Worm (Caenorhabditis elegans): ENCODE data around the gene twk-4.

twk-4 gene

ce11 chrII:9211684-9212083, 17.6 kb upstream of the twk-4 start:
- no peak for TF ChIP-seq ceh-20 (GFP tag; IDR thresholded peaks at IDR 0.05)
- peak; percentile 76 for TF ChIP-seq lin-38 (GFP tag; IDR thresholded peaks at IDR 0.05)
- 0 out of 2 replicates have a peak, but pooled peaks have one; percentile 64 for TF ChIP-seq nhr-42 (GFP tag; IDR thresholded peaks at IDR 0.05)
- no peak for TF ChIP-seq lin-39 (tag; optimal IDR thresholded peaks at IDR 0.05)
- TF ChIP-seq madf-9 (GFP tag; conservative IDR thresholded peaks at IDR 0.05) = 0 out of 2 replicates have a peak, but pooled peaks have one; percentile 32
- no peak for TF ChIP-seq zfp-2 (tag; optimal IDR thresholded peaks at IDR 0.05)
- no peak for TF ChIP-seq mxl-2 (GFP tag; conservative IDR thresholded peaks at IDR 0.05)
- peak; percentile 23 for TF ChIP-seq rbr-2 (tag; optimal IDR thresholded peaks at IDR 0.05)
- TF ChIP-seq ztf-7 (tag; optimal IDR thresholded peaks at IDR 0.05) = no peak
- peak; percentile 78 for TF ChIP-seq duxl-1 (tag; optimal IDR thresholded peaks at IDR 0.05; ENCODE audit: poor library complexity)
- 0 out of 4 replicates have a peak, but pooled peaks of 1 of the 2 experiments have one; percentile 37 for TF ChIP-seq madf-5 (GFP tag; IDR thresholded peaks at IDR 0.05)
- no peak for TF ChIP-seq F37D6.2 (tag; optimal IDR thresholded peaks at IDR 0.05)
- TF ChIP-seq tra-1 (GFP tag; IDR thresholded peaks at IDR 0.05) = peak; percentile 59; the same call in 1 of the 2 replicates
- TF ChIP-seq hmg-1.1 (GFP tag; IDR thresholded peaks at IDR 0.05) = no peak
- peak; percentile 8 for TF ChIP-seq unc-130 (GFP tag; optimal IDR thresholded peaks at IDR 0.05)
- no peak for TF ChIP-seq pqm-1 (tag; optimal IDR thresholded peaks at IDR 0.05)
- TF ChIP-seq mdt-29 (GFP tag; IDR thresholded peaks at IDR 0.05) = peak; percentile 43; the same call in 1 of the 2 replicates
- TF ChIP-seq tag-97 (GFP tag; IDR thresholded peaks at IDR 0.05) = no peak
- no peak for TF ChIP-seq ZK337.2 (GFP tag; IDR thresholded peaks at IDR 0.05)
- no peak for TF ChIP-seq set-16 (GFP tag; IDR thresholded peaks at IDR 0.05)
- TF ChIP-seq F44E2.7 (GFP tag; IDR thresholded peaks at IDR 0.05) = no peak
- no peak for TF ChIP-seq daf-12 (tag; optimal IDR thresholded peaks at IDR 0.05)
- TF ChIP-seq ceh-82 (tag; optimal IDR thresholded peaks at IDR 0.05) = no peak
- no peak for TF ChIP-seq R02D3.7 (tag; optimal IDR thresholded peaks at IDR 0.05)
- peak; percentile 69; the same call in 1 of the 2 replicates for TF ChIP-seq arid-1 (GFP tag; conservative IDR thresholded peaks at IDR 0.05)
- no peak for TF ChIP-seq nhr-25 (tag; optimal IDR thresholded peaks at IDR 0.05; ENCODE audit: borderline replicate concordance, insufficient read depth)
- peak; percentile 65; the same call in 1 of the 2 replicates for TF ChIP-seq vab-7 (GFP tag; IDR thresholded peaks at IDR 0.05)
- TF ChIP-seq cey-2 (tag; optimal IDR thresholded peaks at IDR 0.05; ENCODE audit: borderline replicate concordance, insufficient read depth) = no peak
- peak in 1 of 2 experiments; percentile 68 for TF ChIP-seq lsy-2 (tag; optimal IDR thresholded peaks at IDR 0.05)
- TF ChIP-seq F10B5.3 (tag; optimal IDR thresholded peaks at IDR 0.05) = no peak
- TF ChIP-seq php-3 (GFP tag; IDR thresholded peaks at IDR 0.05) = no peak
- TF ChIP-seq Y48G9A.11 (GFP tag; IDR thresholded peaks at IDR 0.05) = peak; percentile 80
- no peak for TF ChIP-seq nhr-11 (tag; optimal IDR thresholded peaks at IDR 0.05)
- no peak for TF ChIP-seq Y105C5A.15 (GFP tag; IDR thresholded peaks at IDR 0.05)
- TF ChIP-seq zfp-3 (GFP tag; conservative IDR thresholded peaks at IDR 0.05) = no peak
- peak; percentile 67 for TF ChIP-seq hlh-11 (tag; optimal IDR thresholded peaks at IDR 0.05)
- TF ChIP-seq zag-1 (tag; optimal IDR thresholded peaks at IDR 0.05) = no peak
- TF ChIP-seq ceh-32 (tag; optimal IDR thresholded peaks at IDR 0.05; ENCODE audit: poor library complexity) = no peak
- peak; percentile 86 for TF ChIP-seq T26A8.4 (GFP tag; IDR thresholded peaks at IDR 0.05)
- no peak for TF ChIP-seq spr-1 (tag; optimal IDR thresholded peaks at IDR 0.05)
- peak in 1 of 2 experiments; percentile 48 for TF ChIP-seq unc-62 (GFP tag; optimal IDR thresholded peaks at IDR 0.05 in 1 of 2)
- TF ChIP-seq unc-62 (tag; optimal IDR thresholded peaks at IDR 0.05) = no peak
- no peak for TF ChIP-seq ama-1 (optimal IDR thresholded peaks at IDR 0.05)
- TF ChIP-seq ZK546.5 (tag; optimal IDR thresholded peaks at IDR 0.05) = no peak
- peak; percentile 62 for TF ChIP-seq lin-1 (GFP tag; IDR thresholded peaks at IDR 0.05)
- TF ChIP-seq dve-1 (tag; optimal IDR thresholded peaks at IDR 0.05; ENCODE audit: insufficient read depth) = no peak
- no peak for TF ChIP-seq spr-3 (GFP tag; optimal IDR thresholded peaks at IDR 0.05)
- no peak for TF ChIP-seq mdl-1 (tag; optimal IDR thresholded peaks at IDR 0.05)
- TF ChIP-seq ceh-62 (tag; optimal IDR thresholded peaks at IDR 0.05) = no peak
- peak; percentile 15 for TF ChIP-seq dpl-1 (GFP tag; optimal IDR thresholded peaks at IDR 0.05)
- no peak for TF ChIP-seq egl-27 (tag; optimal IDR thresholded peaks at IDR 0.05)
